Worm (Caenorhabditis elegans) whole organism, early embryonic: ENCODE results near the gene Y37D8A.5.

ENCODE experiments used
- aly-1 ChIP-seq: sonication (generic microtip); optimal IDR thresholded peaks from 2 replicates; lab custom pipeline; 2016; ENCODE audit warnings: missing genetic modification characterization, missing compliant biosample characterization
- ama-1 ChIP-seq: fragments of 150-350 bp; optimal IDR thresholded peaks from 2 replicates; lab custom pipeline; 2014
- ceh-36 ChIP-seq: sonication (generic microtip); optimal IDR thresholded peaks from 2 replicates; lab custom pipeline; 2016; ENCODE audit warnings: missing genetic modification characterization, inconsistent platforms, missing compliant biosample characterization
- hmbx-1 ChIP-seq: sonication (generic microtip); optimal IDR thresholded peaks from 2 replicates; lab custom pipeline; 2016; ENCODE audit warnings: mild to moderate bottlenecking, missing genetic modification characterization, missing compliant biosample characterization

DNA sequence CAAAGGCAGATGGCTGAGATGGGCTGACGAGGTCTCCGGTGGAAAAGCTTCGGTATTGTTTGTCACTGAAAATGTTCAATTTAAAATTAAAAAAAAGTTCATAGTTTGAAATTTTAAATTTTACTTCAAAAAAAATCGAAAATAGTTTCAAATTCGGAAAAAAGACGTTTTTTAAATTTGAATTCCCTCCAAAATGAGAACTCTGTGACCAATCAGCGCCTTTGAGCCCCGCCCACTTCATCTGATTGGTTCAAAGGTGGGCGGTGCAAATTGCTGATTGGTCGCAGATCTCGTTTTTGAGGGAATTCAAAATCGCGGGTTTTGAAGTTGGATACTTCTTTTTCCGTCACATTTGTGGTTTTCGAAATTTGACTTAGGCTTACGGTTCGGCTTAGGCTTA is 17.0 kb downstream of the Y37D8A.5 start:
- TF ChIP-seq hmbx-1 (tag; lab: Kevin White, UChicago) = no peak
- no peak for TF ChIP-seq ama-1
- TF ChIP-seq ceh-36 = no peak
- TF ChIP-seq aly-1 (tag; lab: Kevin White, UChicago) = no peak
